Worm (Caenorhabditis elegans) whole organism, L1 larva: ENCODE results near the gene mpc-1.

Source experiments
- C16A3.4 ChIP-seq: fragments of 150-350 bp; optimal IDR thresholded peaks from 2 replicates; lab custom pipeline; 2014; ENCODE audit warnings: missing biosample characterization, missing genetic modification characterization
- F16B12.6 ChIP-seq: fragments of 150-350 bp; optimal IDR thresholded peaks from 2 replicates; lab custom pipeline; 2014; ENCODE audit warnings: missing biosample characterization, missing genetic modification characterization
- Y116A8C.19 ChIP-seq: sonication (generic microtip); optimal IDR thresholded peaks from 2 replicates; lab custom pipeline; 2016; ENCODE audit warnings: missing compliant biosample characterization, missing genetic modification characterization, borderline replicate concordance
- aha-1 ChIP-seq: fragments of 150-350 bp; optimal IDR thresholded peaks from 2 replicates; lab custom pipeline; 2014; ENCODE audit warnings: missing biosample characterization, missing genetic modification characterization
- aly-2 ChIP-seq: fragments of 150-350 bp; optimal IDR thresholded peaks from 2 replicates; lab custom pipeline; 2014; ENCODE audit warnings: missing biosample characterization, missing genetic modification characterization
- ceh-90 ChIP-seq: sonication (generic microtip); optimal IDR thresholded peaks from 2 replicates; lab custom pipeline; 2016; ENCODE audit warnings: missing genetic modification characterization, missing compliant biosample characterization
- ces-1 ChIP-seq: fragments of 150-350 bp; optimal IDR thresholded peaks from 2 replicates; lab custom pipeline; 2014; ENCODE audit warnings: missing biosample characterization, missing genetic modification reagents, missing genetic modification characterization
- dsc-1 ChIP-seq: sonication (generic microtip); optimal IDR thresholded peaks from 2 replicates; lab custom pipeline; 2016; ENCODE audit warnings: mild to moderate bottlenecking, missing genetic modification characterization, missing compliant biosample characterization
- efl-1 ChIP-seq, 4 experiments: fragments of 150-350 bp; optimal IDR thresholded peaks in 3 of 4; peaks in 1 of 4; 1 replicate in 1 of 4; 2 replicates in 3 of 4; lab custom pipeline; 2014; ENCODE audit warnings: missing biosample characterization in 2 of 4, missing genetic modification characterization in 2 of 4, missing genetic modification reagents in 2 of 4
- efl-3 ChIP-seq: fragments of 200-800 bp; sonication (Bioruptor generic); optimal IDR thresholded peaks from 2 replicates; lab custom pipeline; 2018; ENCODE audit warnings: mild to moderate bottlenecking, missing genetic modification characterization, missing compliant biosample characterization
- elt-2 ChIP-seq: sonication (generic microtip); optimal IDR thresholded peaks from 2 replicates; lab custom pipeline; 2016; ENCODE audit warnings: missing genetic modification characterization, mild to moderate bottlenecking, inconsistent platforms, missing compliant biosample characterization, missing genetic modification reagents
- elt-3 ChIP-seq, 6 experiments: fragments of 150-350 bp in 1 of 6; sonication (generic microtip); optimal IDR thresholded peaks; 2 replicates each; lab custom pipeline; 2017 to 2018; ENCODE audit warnings: missing biosample characterization in 6 of 6, missing genetic modification characterization in 6 of 6, inconsistent platforms in 1 of 6
- ets-5 ChIP-seq: fragments of 200-800 bp; sonication (Bioruptor generic); IDR thresholded peaks from 2 replicates; pipeline ENCODE4 v1.3.6; 2022; ENCODE audit warnings: missing genetic modification characterization, missing compliant biosample characterization
- fkh-10 ChIP-seq: sonication (generic microtip); optimal IDR thresholded peaks from 2 replicates; lab custom pipeline; 2017; ENCODE audit warnings: missing biosample characterization, missing genetic modification reagents, missing genetic modification characterization
- fkh-8 ChIP-seq: sonication (generic microtip); optimal IDR thresholded peaks from 2 replicates; lab custom pipeline; 2016; ENCODE audit warnings: mild to moderate bottlenecking, missing genetic modification characterization, missing compliant biosample characterization
- fos-1 ChIP-seq: fragments of 150-350 bp; optimal IDR thresholded peaks from 2 replicates; lab custom pipeline; 2014; ENCODE audit warnings: missing biosample characterization, missing genetic modification characterization
- hlh-17 ChIP-seq: fragments of 200-800 bp; sonication (Bioruptor generic); optimal IDR thresholded peaks from 2 replicates; lab custom pipeline; 2018; ENCODE audit warnings: missing genetic modification characterization, mild to moderate bottlenecking, missing compliant biosample characterization, moderate library complexity, borderline replicate concordance
- hlh-4 ChIP-seq: sonication (generic microtip); optimal IDR thresholded peaks from 2 replicates; lab custom pipeline; 2016; ENCODE audit warnings: mild to moderate bottlenecking, missing genetic modification characterization, missing compliant biosample characterization
- hpl-2 ChIP-seq: fragments of 150-350 bp; optimal IDR thresholded peaks from 2 replicates; lab custom pipeline; 2014; ENCODE audit warnings: missing biosample characterization, missing genetic modification reagents, missing genetic modification characterization
- irx-1 ChIP-seq: sonication (generic microtip); optimal IDR thresholded peaks from 2 replicates; lab custom pipeline; 2016; ENCODE audit warnings: missing genetic modification characterization, missing compliant biosample characterization
- isw-1 ChIP-seq: fragments of 200-800 bp; sonication (Bioruptor generic); IDR thresholded peaks from 2 replicates; pipeline ENCODE4 v1.3.6; 2022; ENCODE audit warnings: missing genetic modification characterization, missing compliant biosample characterization
- lin-14 ChIP-seq: fragments of 200-800 bp; sonication (Bioruptor generic); optimal IDR thresholded peaks from 2 replicates; lab custom pipeline; 2018; ENCODE audit warnings: mild to moderate bottlenecking, missing genetic modification characterization, moderate library complexity, missing compliant biosample characterization
- lin-15B ChIP-seq: fragments of 150-350 bp; sonication (generic microtip); optimal IDR thresholded peaks from 3 replicates; lab custom pipeline; 2014; ENCODE audit warnings: missing biosample characterization, missing genetic modification characterization
- lin-35 ChIP-seq, 2 experiments: fragments of 150-350 bp; optimal IDR thresholded peaks; 2 replicates each; lab custom pipeline; 2014; ENCODE audit warnings: missing biosample characterization in 2 of 2, missing genetic modification characterization in 2 of 2, missing genetic modification reagents in 2 of 2
- mab-9 ChIP-seq: fragments of 200-800 bp; sonication (Bioruptor generic); IDR thresholded peaks from 2 replicates; pipeline ENCODE4 v1.3.6; 2022; ENCODE audit warnings: missing genetic modification reagents, missing genetic modification characterization, missing compliant biosample characterization
- mef-2 ChIP-seq: fragments of 150-350 bp; optimal IDR thresholded peaks from 2 replicates; lab custom pipeline; 2014; ENCODE audit warnings: missing biosample characterization, missing genetic modification characterization
- mep-1 ChIP-seq: fragments of 150-350 bp; optimal IDR thresholded peaks from 2 replicates; lab custom pipeline; 2014; ENCODE audit warnings: missing biosample characterization, missing genetic modification characterization
- nhr-11 ChIP-seq: fragments of 150-350 bp; optimal IDR thresholded peaks from 2 replicates; lab custom pipeline; 2014; ENCODE audit warnings: missing biosample characterization, missing genetic modification characterization
- nhr-19 ChIP-seq: fragments of 200-800 bp; sonication (Bioruptor generic); conservative IDR thresholded peaks from 2 replicates; pipeline ENCODE4 v1.3.6; 2022; ENCODE audit warnings: missing genetic modification characterization, missing compliant biosample characterization
- nhr-47 ChIP-seq: sonication (generic microtip); optimal IDR thresholded peaks from 2 replicates; lab custom pipeline; 2016; ENCODE audit warnings: mild to moderate bottlenecking, missing genetic modification characterization, moderate library complexity, missing compliant biosample characterization
- nhr-71 ChIP-seq: sonication (generic microtip); optimal IDR thresholded peaks from 2 replicates; lab custom pipeline; 2016; ENCODE audit warnings: mild to moderate bottlenecking, missing genetic modification characterization, moderate library complexity, missing compliant biosample characterization
- nhr-77 ChIP-seq: fragments of 150-350 bp; optimal IDR thresholded peaks from 2 replicates; lab custom pipeline; 2014; ENCODE audit warnings: missing biosample characterization, missing genetic modification characterization
- nhr-84 ChIP-seq: sonication (generic microtip); optimal IDR thresholded peaks from 2 replicates; lab custom pipeline; 2017; ENCODE audit warnings: missing biosample characterization, missing genetic modification characterization
- nhr-85 ChIP-seq: sonication (generic microtip); peaks from one replicate; lab custom pipeline; 2016; ENCODE audit warnings: missing genetic modification characterization, inconsistent platforms, missing compliant biosample characterization
- nhr-90 ChIP-seq: sonication (generic microtip); optimal IDR thresholded peaks from 2 replicates; lab custom pipeline; 2016; ENCODE audit warnings: mild to moderate bottlenecking, missing genetic modification characterization, missing compliant biosample characterization; ENCODE audit not compliant: poor library complexity
- pax-3 ChIP-seq: fragments of 200-800 bp; sonication (Bioruptor generic); optimal IDR thresholded peaks from 2 replicates; lab custom pipeline; 2018; ENCODE audit warnings: mild to moderate bottlenecking, missing genetic modification characterization, moderate library complexity, missing compliant biosample characterization
- pqm-1 ChIP-seq: sonication (generic microtip); optimal IDR thresholded peaks from 3 replicates; lab custom pipeline; 2017; ENCODE audit warnings: missing biosample characterization, missing genetic modification characterization
- rnt-1 ChIP-seq: sonication (generic microtip); optimal IDR thresholded peaks from 2 replicates; lab custom pipeline; 2016; ENCODE audit warnings: mild to moderate bottlenecking, missing genetic modification characterization, moderate library complexity, missing compliant biosample characterization
- skn-1 ChIP-seq: fragments of 150-350 bp; optimal IDR thresholded peaks from 2 replicates; lab custom pipeline; 2014; ENCODE audit warnings: missing biosample characterization, missing genetic modification characterization
- sox-4 ChIP-seq: sonication (generic microtip); optimal IDR thresholded peaks from 2 replicates; lab custom pipeline; 2016; ENCODE audit warnings: missing genetic modification characterization, missing compliant biosample characterization
- sup-37 ChIP-seq: fragments of 200-800 bp; sonication (Bioruptor generic); optimal IDR thresholded peaks from 2 replicates; lab custom pipeline; 2018; ENCODE audit warnings: mild to moderate bottlenecking, missing genetic modification characterization, missing compliant biosample characterization
- swsn-7 ChIP-seq: sonication (generic microtip); optimal IDR thresholded peaks from 2 replicates; lab custom pipeline; 2016; ENCODE audit warnings: missing genetic modification characterization, missing compliant biosample characterization
- tbx-2 ChIP-seq: sonication (generic microtip); optimal IDR thresholded peaks from 2 replicates; lab custom pipeline; 2016; ENCODE audit warnings: missing genetic modification characterization, missing compliant biosample characterization
- unc-86 ChIP-seq: sonication (generic microtip); optimal IDR thresholded peaks from 2 replicates; lab custom pipeline; 2016; ENCODE audit warnings: missing genetic modification characterization, missing compliant biosample characterization
- xbp-1 ChIP-seq: sonication (generic microtip); optimal IDR thresholded peaks from 2 replicates; lab custom pipeline; 2016; ENCODE audit warnings: missing genetic modification characterization, missing compliant biosample characterization
- zag-1 ChIP-seq: fragments of 150-350 bp; optimal IDR thresholded peaks from 2 replicates; lab custom pipeline; 2014; ENCODE audit warnings: missing biosample characterization, missing genetic modification characterization

The mpc-1 gene

DNA sequence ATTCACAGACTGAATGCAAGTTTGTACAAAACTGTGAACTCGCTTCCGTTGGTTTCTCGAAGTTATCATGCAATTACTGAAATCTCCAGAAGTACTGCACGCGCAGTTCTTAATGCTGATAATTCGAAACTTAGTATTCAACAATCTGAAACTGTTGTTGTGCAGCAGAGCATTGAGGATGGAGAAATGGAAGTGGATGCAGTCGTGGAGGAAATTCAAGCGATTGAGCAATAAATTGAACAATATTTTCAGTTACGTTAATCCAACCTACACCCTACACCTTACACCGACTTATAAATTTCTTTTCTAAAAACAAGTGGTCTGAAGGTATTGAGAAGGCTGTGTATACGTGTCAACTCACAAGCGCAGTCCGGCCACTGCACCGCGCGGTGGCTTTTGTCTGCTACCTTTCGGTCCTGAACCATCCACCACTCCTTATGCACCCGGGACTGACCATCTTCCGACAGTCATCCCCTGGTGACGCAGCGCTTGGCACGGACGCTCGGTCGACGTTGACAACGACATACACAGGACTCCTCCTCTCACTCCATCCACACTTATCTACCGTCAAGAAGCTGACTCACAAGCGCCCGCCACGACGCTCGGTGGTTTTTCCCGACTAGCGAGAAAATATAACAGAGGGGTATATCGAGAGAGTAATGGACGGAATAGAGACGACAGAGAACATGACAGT lies 34.5 kb upstream of the mpc-1 start (continued):
- TF ChIP-seq efl-1 (optimal IDR thresholded peaks at IDR 0.05; lab: Kevin White, UChicago): peak in 1 of 2 experiments; percentile 38
- peak in 1 of 2 experiments; percentile 61 for TF ChIP-seq efl-1 (GFP tag; optimal IDR thresholded peaks at IDR 0.05 in 1 of 2; lab: Kevin White, UChicago)
- peak; percentile 56 for TF ChIP-seq nhr-90
- TF ChIP-seq C16A3.4 (tag; lab: Kevin White, UChicago): peak; percentile 23
- TF ChIP-seq nhr-71 (tag; lab: Kevin White, UChicago): peak; percentile 62
- peak; percentile 52 for TF ChIP-seq swsn-7 (tag; lab: Kevin White, UChicago)
- peak; percentile 56 for TF ChIP-seq nhr-85 (tag; lab: Kevin White, UChicago)

ce11 chrIII:4379717-4380116 lies 33.5 kb upstream of the mpc-1 start, which contains the start of gene B0284.3:
Gene B0284.3, minus strand, starts transcription at chrIII:4379817.
- TF ChIP-seq hlh-4 (tag; lab: Kevin White, UChicago) (no peak), rnt-1 (tag; lab: Kevin White, UChicago) (no peak), skn-1 (tag; lab: Kevin White, UChicago) (no peak), nhr-11 (tag; lab: Kevin White, UChicago) (no peak), lin-14 (GFP tag; lab: Kevin White, UChicago) (no peak), ets-5 (GFP tag; lab: Robert Waterston, UW) (no peak), mab-9 (GFP tag; lab: Robert Waterston, UW) (no peak), isw-1 (GFP tag; lab: Robert Waterston, UW) (no peak), elt-2 (no peak), hpl-2 (GFP tag; lab: Kevin White, UChicago) (no peak), efl-3 (GFP tag; lab: Kevin White, UChicago) (no peak), swsn-7 (tag; lab: Kevin White, UChicago) (no peak), hlh-17 (GFP tag; lab: Kevin White, UChicago) (no peak), irx-1 (no peak), fkh-8 (tag; lab: Kevin White, UChicago) (no peak), lin-35 (GFP tag; optimal IDR thresholded peaks at IDR 0.05; lab: Kevin White, UChicago) (no peak), pax-3 (tag; lab: Kevin White, UChicago) (no peak), mep-1 (tag; lab: Kevin White, UChicago) (no peak), mef-2 (tag; lab: Kevin White, UChicago) (no peak)
- TF ChIP-seq, all 84 proteins: peak for 0

ce11 chrIII:4380835-4381234 lies 32.4 kb upstream of the mpc-1 start:
- no peak for TF ChIP-seq fkh-10 (GFP tag; lab: Kevin White, UChicago)
- no peak for TF ChIP-seq nhr-84 (tag; lab: Kevin White, UChicago)
- TF ChIP-seq aly-2 (tag; lab: Kevin White, UChicago): no peak
- no peak for TF ChIP-seq pax-3 (tag; lab: Kevin White, UChicago)
- no peak for TF ChIP-seq zag-1 (tag; lab: Kevin White, UChicago)
- TF ChIP-seq sup-37 (GFP tag; lab: Kevin White, UChicago): no peak
- peak; percentile 42 for TF ChIP-seq mep-1 (tag; lab: Kevin White, UChicago)
- TF ChIP-seq unc-86 (tag; lab: Kevin White, UChicago): no peak
- no peak for TF ChIP-seq ceh-90 (tag; lab: Kevin White, UChicago)
- peak in 1 of 2 experiments; percentile 48 for TF ChIP-seq lin-35 (GFP tag; optimal IDR thresholded peaks at IDR 0.05; lab: Kevin White, UChicago)
- TF ChIP-seq nhr-77 (tag; lab: Kevin White, UChicago): no peak
- TF ChIP-seq hlh-4 (tag; lab: Kevin White, UChicago): no peak
- TF ChIP-seq fos-1: no peak
- TF ChIP-seq nhr-90: no peak
- TF ChIP-seq efl-3 (GFP tag; lab: Kevin White, UChicago): no peak
- no peak for TF ChIP-seq Y116A8C.19 (tag; lab: Kevin White, UChicago)
- TF ChIP-seq nhr-47 (tag; lab: Kevin White, UChicago): no peak
- peak; percentile 78 for TF ChIP-seq F16B12.6 (tag; lab: Kevin White, UChicago)
- no peak for TF ChIP-seq pqm-1 (tag; lab: Kevin White, UChicago)
- no peak for TF ChIP-seq elt-3 (tag; optimal IDR thresholded peaks at IDR 0.05; lab: Kevin White, UChicago)
- TF ChIP-seq lin-15B (tag; lab: Kevin White, UChicago): no peak
- TF ChIP-seq ets-5 (GFP tag; lab: Robert Waterston, UW): no peak
- no peak for TF ChIP-seq hlh-17 (GFP tag; lab: Kevin White, UChicago)
- peak; percentile 9; the same call in 1 of the 2 replicates for TF ChIP-seq nhr-19 (GFP tag; lab: Robert Waterston, UW)
- no peak for TF ChIP-seq isw-1 (GFP tag; lab: Robert Waterston, UW)
- no peak for TF ChIP-seq ces-1 (GFP tag; lab: Kevin White, UChicago)
- no peak for TF ChIP-seq fkh-8 (tag; lab: Kevin White, UChicago)
- no peak for TF ChIP-seq sox-4 (tag; lab: Kevin White, UChicago)
- TF ChIP-seq nhr-85 (tag; lab: Kevin White, UChicago): no peak
- no peak for TF ChIP-seq nhr-71 (tag; lab: Kevin White, UChicago)
- no peak for TF ChIP-seq dsc-1 (tag; lab: Kevin White, UChicago)
- no peak for TF ChIP-seq xbp-1 (tag; lab: Kevin White, UChicago)
- no peak for TF ChIP-seq aha-1 (tag; lab: Kevin White, UChicago)
- TF ChIP-seq tbx-2: no peak
